Worm (Caenorhabditis elegans): ENCODE measurements around the gene F01G10.9.

The F01G10.9 gene

ce11 chrIV:10284194-10284910 is 24.9 kb upstream of the F01G10.9 start, which contains the start of gene rad-51 (continued):
- TF ChIP-seq lin-35 (GFP tag; optimal IDR thresholded peaks at IDR 0.05) (peak; percentile 89 to 93), Y116A8C.19 (tag; optimal IDR thresholded peaks at IDR 0.05; ENCODE audit: borderline replicate concordance) (no peak), elt-2 (tag; optimal IDR thresholded peaks at IDR 0.05) (peak; percentile 25), nhr-90 (tag; optimal IDR thresholded peaks at IDR 0.05; ENCODE audit: poor library complexity) (peak; percentile 17), lin-15B (tag; optimal IDR thresholded peaks at IDR 0.05) (peak; percentile 69), egl-13 (tag; optimal IDR thresholded peaks at IDR 0.05) (no peak), mep-1 (tag; optimal IDR thresholded peaks at IDR 0.05) (peak; percentile 80), nhr-237 (tag; optimal IDR thresholded peaks at IDR 0.05) (no peak), lir-3 (tag; optimal IDR thresholded peaks at IDR 0.05; ENCODE audit: poor library complexity) (peak; percentile 5), swsn-7 (tag; optimal IDR thresholded peaks at IDR 0.05) (peak; percentile 42), C16A3.4 (tag; optimal IDR thresholded peaks at IDR 0.05) (peak; percentile 39), zag-1 (tag; optimal IDR thresholded peaks at IDR 0.05) (no peak), pag-3 (tag; optimal IDR thresholded peaks at IDR 0.05; ENCODE audit: borderline replicate concordance, insufficient read depth) (peak; percentile 34), tlp-1 (tag; optimal IDR thresholded peaks at IDR 0.05) (no peak), elt-3 (tag; optimal IDR thresholded peaks at IDR 0.05) (peak in 1 of 6 experiments; percentile 6), mdl-1 (tag; optimal IDR thresholded peaks at IDR 0.05) (peak in 1 of 2 experiments; percentile 76), ztf-4 (tag; optimal IDR thresholded peaks at IDR 0.05) (no peak), fkh-10 (GFP tag; optimal IDR thresholded peaks at IDR 0.05) (peak; percentile 2), ceh-82 (tag; optimal IDR thresholded peaks at IDR 0.05) (peak in 2 of 3 experiments; percentile 55 to 75), isw-1 (GFP tag; IDR thresholded peaks at IDR 0.05) (peak; percentile 24; the same call in 1 of the 2 replicates), ceh-8 (GFP tag; optimal IDR thresholded peaks at IDR 0.05) (peak; percentile 16), nhr-84 (tag; optimal IDR thresholded peaks at IDR 0.05) (no peak), fkh-4 (tag; optimal IDR thresholded peaks at IDR 0.05; ENCODE audit: borderline replicate concordance) (no peak), ama-1 (optimal IDR thresholded peaks at IDR 0.05) (no peak), sptf-1 (tag; optimal IDR thresholded peaks at IDR 0.05) (no peak), lin-14 (GFP tag; optimal IDR thresholded peaks at IDR 0.05) (peak; percentile 97), snu-23 (GFP tag; optimal IDR thresholded peaks at IDR 0.05) (peak; percentile 72), nhr-11 (tag; optimal IDR thresholded peaks at IDR 0.05) (no peak), dpl-1 (GFP tag; optimal IDR thresholded peaks at IDR 0.05) (peak; percentile 78 to 89 (median 81)), ets-5 (GFP tag; IDR thresholded peaks at IDR 0.05) (no peak), lin-13 (GFP tag; optimal IDR thresholded peaks at IDR 0.05) (peak; percentile 10), aha-1 (tag; optimal IDR thresholded peaks at IDR 0.05) (no peak), C04F5.9 (tag; optimal IDR thresholded peaks at IDR 0.05) (no peak), rnt-1 (tag; optimal IDR thresholded peaks at IDR 0.05) (peak; percentile 59), C34B4.2 (tag; optimal IDR thresholded peaks at IDR 0.05) (no peak), unc-86 (tag; optimal IDR thresholded peaks at IDR 0.05) (peak; percentile 32), xbp-1 (tag; optimal IDR thresholded peaks at IDR 0.05) (peak; percentile 45), jun-1 (tag; optimal IDR thresholded peaks at IDR 0.05) (peak; percentile 45)

- no peak for TF ChIP-seq tbx-2 (tag; optimal IDR thresholded peaks at IDR 0.05)
- no peak for TF ChIP-seq ceh-88 (GFP tag; IDR thresholded peaks at IDR 0.05)
- no peak for TF ChIP-seq F16B12.6 (tag; optimal IDR thresholded peaks at IDR 0.05)
- TF ChIP-seq mep-1 (tag; optimal IDR thresholded peaks at IDR 0.05), result no peak
- TF ChIP-seq hlh-4 (tag; optimal IDR thresholded peaks at IDR 0.05), result no peak
- TF ChIP-seq sup-37 (GFP tag; optimal IDR thresholded peaks at IDR 0.05), result no peak
- TF ChIP-seq grh-1 (GFP tag; IDR thresholded peaks at IDR 0.05), result no peak
- no peak for TF ChIP-seq efl-1 (optimal IDR thresholded peaks at IDR 0.05)
- TF ChIP-seq efl-1 (GFP tag; optimal IDR thresholded peaks at IDR 0.05 in 1 of 2), result no peak
- no peak for TF ChIP-seq unc-98 (GFP tag; IDR thresholded peaks at IDR 0.05)
- no peak for TF ChIP-seq isw-1 (GFP tag; IDR thresholded peaks at IDR 0.05)
- no peak for TF ChIP-seq unc-30 (tag; optimal IDR thresholded peaks at IDR 0.05)
- TF ChIP-seq hlh-17 (GFP tag; optimal IDR thresholded peaks at IDR 0.05; ENCODE audit: borderline replicate concordance), result no peak
- no peak for TF ChIP-seq alr-1 (tag; optimal IDR thresholded peaks at IDR 0.05; ENCODE audit: borderline replicate concordance)
- TF ChIP-seq nhr-76 (tag; optimal IDR thresholded peaks at IDR 0.05), result no peak
- TF ChIP-seq C34B4.2 (tag; optimal IDR thresholded peaks at IDR 0.05), result no peak
Measured at ce11 chrIV:10281482-10281881, 22.0 kb upstream of the F01G10.9 start, which contains the start of gene thk-1. Gene thk-1, minus strand, starts transcription at chrIV:10281582.

All from whole organism, L1 larva.